Worm (Caenorhabditis elegans) whole organism, L4/young adult: ENCODE measurements around the gene rimb-1.

Experiments
- W03F9.2 ChIP-seq: fragments of 150-350 bp; optimal IDR thresholded peaks from 2 replicates; lab custom pipeline; 2014; ENCODE audit warnings: missing biosample characterization, missing genetic modification characterization
- dao-5 ChIP-seq: sonication (generic microtip); optimal IDR thresholded peaks from 2 replicates; lab custom pipeline; 2016; ENCODE audit warnings: missing genotype, missing genetic modification characterization, moderate library complexity, missing compliant biosample characterization
- him-1 ChIP-seq: sonication (generic microtip); optimal IDR thresholded peaks from 2 replicates; lab custom pipeline; 2016; ENCODE audit warnings: missing genotype, missing genetic modification reagents, missing genetic modification characterization, missing compliant biosample characterization

DNA sequence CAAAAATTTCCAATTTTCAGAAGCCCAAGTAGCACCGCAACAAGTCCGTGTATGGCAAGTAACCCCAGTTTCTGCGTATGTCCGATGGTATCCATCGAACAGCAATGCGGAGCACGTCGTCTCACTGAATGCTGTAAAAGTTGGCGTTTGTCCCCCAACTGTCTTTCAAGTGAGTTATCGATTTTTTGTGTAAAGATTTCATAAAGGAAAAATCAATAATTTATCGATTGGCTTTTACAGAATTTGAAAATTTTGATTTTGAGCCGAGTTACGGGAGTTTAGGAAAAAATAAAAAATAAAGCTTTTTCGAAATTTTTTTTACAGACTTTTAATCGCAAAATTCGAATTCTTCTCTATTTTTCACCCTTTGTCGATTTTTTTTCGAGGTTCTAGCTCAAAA is 6.0 kb downstream of the rimb-1 start:
- TF ChIP-seq him-1 (no peak), W03F9.2 (tag; lab: Kevin White, UChicago) (no peak), dao-5 (tag; lab: Kevin White, UChicago) (no peak)
